Fruit fly (Drosophila melanogaster) whole organism, prepupa: ENCODE results near the gene CG11737.

Experiments used
- Blimp-1 ChIP-seq: fragments of 200-800 bp; sonication (Bioruptor generic); optimal IDR thresholded peaks from 3 replicates; lab custom pipeline; 2017; ENCODE audit warnings: missing biosample characterization, missing genetic modification characterization, mild to moderate bottlenecking, moderate library complexity, missing genetic modification reagents
- CG10631 ChIP-seq: fragments of 200-800 bp; sonication (Bioruptor generic); optimal IDR thresholded peaks from 2 replicates; lab custom pipeline; 2016; ENCODE audit warnings: missing biosample characterization, missing genetic modification characterization
- CG11294 ChIP-seq: fragments of 200-800 bp; sonication (Bioruptor generic); IDR thresholded peaks from 2 replicates; pipeline ENCODE4 v1.3.6; 2022; ENCODE audit warnings: missing biosample characterization, missing genetic modification characterization
- CG11762 ChIP-seq: fragments of 200-800 bp; sonication (Bioruptor generic); optimal IDR thresholded peaks from 3 replicates; lab custom pipeline; 2016; ENCODE audit warnings: missing biosample characterization, missing genetic modification characterization; ENCODE audit not compliant: insufficient read depth
- CG11902 ChIP-seq: fragments of 200-800 bp; sonication (Bioruptor generic); optimal IDR thresholded peaks from 3 replicates; lab custom pipeline; 2016; ENCODE audit warnings: missing biosample characterization, missing genetic modification characterization
- CG15336 ChIP-seq: fragments of 200-800 bp; sonication (Bioruptor generic); IDR thresholded peaks from 2 replicates; pipeline ENCODE4 v1.3.6; 2022; ENCODE audit warnings: missing biosample characterization, missing genetic modification characterization
- CG1621 ChIP-seq: fragments of 200-800 bp; sonication (Bioruptor generic); optimal IDR thresholded peaks from 3 replicates; lab custom pipeline; 2018; ENCODE audit warnings: missing biosample characterization, mild to moderate bottlenecking, missing genetic modification characterization
- CG16779 ChIP-seq: fragments of 200-800 bp; sonication (Bioruptor generic); optimal IDR thresholded peaks from 3 replicates; lab custom pipeline; 2017; ENCODE audit warnings: missing biosample characterization, mild to moderate bottlenecking, missing genetic modification characterization
- CG3032 ChIP-seq: fragments of 200-800 bp; optimal IDR thresholded peaks from 2 replicates; lab custom pipeline; 2019; ENCODE audit warnings: missing biosample characterization, mild to moderate bottlenecking, missing genetic modification characterization, moderate library complexity
- CG31627 ChIP-seq: fragments of 200-800 bp; sonication (Bioruptor generic); optimal IDR thresholded peaks from 3 replicates; lab custom pipeline; 2016; ENCODE audit warnings: missing biosample characterization, missing genetic modification characterization
- CG34406 ChIP-seq: fragments of 200-800 bp; sonication (Bioruptor generic); optimal IDR thresholded peaks from 3 replicates; lab custom pipeline; 2016; ENCODE audit warnings: missing biosample characterization, missing genetic modification characterization
- CG3919 ChIP-seq: fragments of 200-800 bp; sonication (Bioruptor generic); optimal IDR thresholded peaks from 3 replicates; lab custom pipeline; 2016; ENCODE audit warnings: missing biosample characterization, missing genetic modification characterization
- CG4318 ChIP-seq: fragments of 200-800 bp; sonication (Bioruptor generic); optimal IDR thresholded peaks from 3 replicates; lab custom pipeline; 2017; ENCODE audit warnings: missing biosample characterization, mild to moderate bottlenecking, missing genetic modification characterization
- CG6163 ChIP-seq: fragments of 200-800 bp; sonication (Bioruptor generic); IDR thresholded peaks from 3 replicates; pipeline ENCODE4 v1.3.6; 2022; ENCODE audit warnings: missing biosample characterization, missing genetic modification characterization
- CG6792 ChIP-seq: fragments of 200-800 bp; sonication (Bioruptor generic); optimal IDR thresholded peaks from 3 replicates; lab custom pipeline; 2016; ENCODE audit warnings: missing biosample characterization, missing genetic modification characterization
- CG6808 ChIP-seq: fragments of 200-800 bp; sonication (Bioruptor generic); optimal IDR thresholded peaks from 3 replicates; lab custom pipeline; 2017; ENCODE audit warnings: missing biosample characterization, missing genetic modification characterization, mild to moderate bottlenecking, moderate library complexity, missing genetic modification reagents
- CG7368 ChIP-seq: fragments of 200-800 bp; sonication (Bioruptor generic); optimal IDR thresholded peaks from 3 replicates; lab custom pipeline; 2016; ENCODE audit warnings: missing biosample characterization, missing genetic modification characterization
- CG8119 ChIP-seq: fragments of 200-800 bp; sonication (Bioruptor generic); IDR thresholded peaks from 3 replicates; pipeline ENCODE4 v1.3.6; 2022; ENCODE audit warnings: missing biosample characterization, missing genetic modification characterization
- CG8632 ChIP-seq: fragments of 200-800 bp; sonication (Bioruptor generic); optimal IDR thresholded peaks from 3 replicates; lab custom pipeline; 2016; ENCODE audit warnings: missing biosample characterization, missing genetic modification characterization
- CG9139 ChIP-seq: fragments of 200-800 bp; sonication (Bioruptor generic); optimal IDR thresholded peaks from 3 replicates; lab custom pipeline; 2017; ENCODE audit warnings: missing biosample characterization, mild to moderate bottlenecking, missing genetic modification characterization
- Eip75B ChIP-seq: fragments of 200-800 bp; sonication (Bioruptor generic); optimal IDR thresholded peaks from 3 replicates; lab custom pipeline; 2016; ENCODE audit warnings: missing biosample characterization, missing genetic modification characterization
- Eip78C ChIP-seq: fragments of 200-800 bp; sonication (Bioruptor generic); peaks from one replicate; lab custom pipeline; 2016; ENCODE audit warnings: missing biosample characterization, missing genetic modification characterization
- Eip93F ChIP-seq: fragments of 200-800 bp; sonication (Bioruptor generic); optimal IDR thresholded peaks from 2 replicates; lab custom pipeline; 2016; ENCODE audit warnings: missing biosample characterization, mild to moderate bottlenecking, missing genetic modification characterization
- Hr38 ChIP-seq: sonication (Bioruptor generic); optimal IDR thresholded peaks from 2 replicates; lab custom pipeline; 2016; ENCODE audit warnings: missing biosample characterization, missing genetic modification characterization
- Hr39 ChIP-seq: fragments of 200-800 bp; sonication (Bioruptor generic); optimal IDR thresholded peaks from 2 replicates; lab custom pipeline; 2016; ENCODE audit warnings: missing biosample characterization, missing genetic modification characterization
- Hr4 ChIP-seq: fragments of 200-800 bp; sonication (Bioruptor generic); optimal IDR thresholded peaks from 3 replicates; lab custom pipeline; 2016; ENCODE audit warnings: missing biosample characterization, missing genetic modification characterization
- Lpt ChIP-seq: fragments of 200-800 bp; sonication (Bioruptor generic); optimal IDR thresholded peaks from 3 replicates; lab custom pipeline; 2016; ENCODE audit warnings: missing biosample characterization, missing genetic modification characterization
- OdsH ChIP-seq: fragments of 200-800 bp; sonication (Bioruptor generic); optimal IDR thresholded peaks from 3 replicates; lab custom pipeline; 2016; ENCODE audit warnings: missing biosample characterization, missing genetic modification characterization
- Smox ChIP-seq: fragments of 200-800 bp; sonication (Bioruptor generic); optimal IDR thresholded peaks from 3 replicates; lab custom pipeline; 2016; ENCODE audit warnings: missing biosample characterization, missing genetic modification characterization
- Sox102F ChIP-seq: fragments of 200-800 bp; sonication (Bioruptor generic); optimal IDR thresholded peaks from 2 replicates; lab custom pipeline; 2016; ENCODE audit warnings: missing biosample characterization, mild to moderate bottlenecking, missing genetic modification characterization
- Sox14 ChIP-seq: fragments of 200-800 bp; sonication (Bioruptor generic); optimal IDR thresholded peaks from 3 replicates; lab custom pipeline; 2016; ENCODE audit warnings: missing biosample characterization, missing genetic modification characterization
- Sox15 ChIP-seq: fragments of 200-800 bp; sonication (Bioruptor generic); optimal IDR thresholded peaks from 3 replicates; lab custom pipeline; 2016; ENCODE audit warnings: missing biosample characterization, missing genetic modification characterization
- achi ChIP-seq: fragments of 200-800 bp; sonication (Bioruptor generic); optimal IDR thresholded peaks from 3 replicates; lab custom pipeline; 2016; ENCODE audit warnings: missing biosample characterization, missing genetic modification characterization
- acj6 ChIP-seq: fragments of 200-800 bp; sonication (Bioruptor generic); optimal IDR thresholded peaks from 3 replicates; lab custom pipeline; 2016; ENCODE audit warnings: missing biosample characterization, missing genetic modification characterization
- cyc ChIP-seq: fragments of 200-800 bp; sonication (Bioruptor generic); optimal IDR thresholded peaks from 3 replicates; lab custom pipeline; 2016; ENCODE audit warnings: missing biosample characterization, missing genetic modification characterization
- dac ChIP-seq: fragments of 200-800 bp; sonication (Bioruptor generic); optimal IDR thresholded peaks from 2 replicates; lab custom pipeline; 2017; ENCODE audit warnings: missing biosample characterization, mild to moderate bottlenecking, missing genetic modification characterization
- dsx ChIP-seq: fragments of 200-800 bp; optimal IDR thresholded peaks from 3 replicates; lab custom pipeline; 2019; ENCODE audit warnings: missing biosample characterization, mild to moderate bottlenecking, missing genetic modification characterization, moderate library complexity; ENCODE audit not compliant: poor library complexity, severe bottlenecking
- eg ChIP-seq: fragments of 200-800 bp; sonication (Bioruptor generic); IDR thresholded peaks from 3 replicates; pipeline ENCODE4 v1.3.6; 2022; ENCODE audit warnings: missing biosample characterization, missing genetic modification characterization
- esn ChIP-seq: fragments of 200-800 bp; sonication (Bioruptor generic); optimal IDR thresholded peaks from 2 replicates; lab custom pipeline; 2016; ENCODE audit warnings: missing biosample characterization, mild to moderate bottlenecking, missing genetic modification characterization, moderate library complexity
- fd59A ChIP-seq: fragments of 200-800 bp; sonication (Bioruptor generic); optimal IDR thresholded peaks from 2 replicates; lab custom pipeline; 2017; ENCODE audit warnings: missing biosample characterization, mild to moderate bottlenecking, missing genetic modification characterization, missing genetic modification reagents
- fd85E ChIP-seq: fragments of 200-800 bp; sonication (Bioruptor generic); optimal IDR thresholded peaks from 3 replicates; lab custom pipeline; 2016; ENCODE audit warnings: missing biosample characterization, missing genetic modification characterization
- fkh ChIP-seq: fragments of 200-800 bp; sonication (Bioruptor generic); optimal IDR thresholded peaks from 3 replicates; lab custom pipeline; 2017; ENCODE audit warnings: missing biosample characterization, mild to moderate bottlenecking, missing genetic modification characterization, moderate library complexity
- lz ChIP-seq: fragments of 200-800 bp; sonication (Bioruptor generic); optimal IDR thresholded peaks from 3 replicates; lab custom pipeline; 2016; ENCODE audit warnings: missing biosample characterization, missing genetic modification characterization
- pdm3 ChIP-seq: fragments of 200-800 bp; sonication (Bioruptor generic); optimal IDR thresholded peaks from 3 replicates; lab custom pipeline; 2016; ENCODE audit warnings: missing biosample characterization, missing genetic modification characterization
- ss ChIP-seq, 2 experiments: fragments of 200-800 bp; sonication (Bioruptor generic); optimal IDR thresholded peaks; 2 replicates in 1 of 2; 3 replicates in 1 of 2; lab custom pipeline; 2017 to 2018; ENCODE audit warnings: mild to moderate bottlenecking in 2 of 2, missing biosample characterization in 2 of 2, missing genetic modification characterization in 2 of 2, moderate library complexity in 1 of 2
- svp ChIP-seq: fragments of 200-800 bp; sonication (Bioruptor generic); peaks from one replicate; lab custom pipeline; 2016; ENCODE audit warnings: missing biosample characterization, missing genetic modification characterization
- topi ChIP-seq: fragments of 200-800 bp; sonication (Bioruptor generic); optimal IDR thresholded peaks from 3 replicates; lab custom pipeline; 2016; ENCODE audit warnings: missing biosample characterization, missing genetic modification characterization
- vri ChIP-seq: fragments of 200-800 bp; sonication (Bioruptor generic); optimal IDR thresholded peaks from 3 replicates; lab custom pipeline; 2016; ENCODE audit warnings: missing biosample characterization, mild to moderate bottlenecking, missing genetic modification characterization

CG11737 gene

DNA sequence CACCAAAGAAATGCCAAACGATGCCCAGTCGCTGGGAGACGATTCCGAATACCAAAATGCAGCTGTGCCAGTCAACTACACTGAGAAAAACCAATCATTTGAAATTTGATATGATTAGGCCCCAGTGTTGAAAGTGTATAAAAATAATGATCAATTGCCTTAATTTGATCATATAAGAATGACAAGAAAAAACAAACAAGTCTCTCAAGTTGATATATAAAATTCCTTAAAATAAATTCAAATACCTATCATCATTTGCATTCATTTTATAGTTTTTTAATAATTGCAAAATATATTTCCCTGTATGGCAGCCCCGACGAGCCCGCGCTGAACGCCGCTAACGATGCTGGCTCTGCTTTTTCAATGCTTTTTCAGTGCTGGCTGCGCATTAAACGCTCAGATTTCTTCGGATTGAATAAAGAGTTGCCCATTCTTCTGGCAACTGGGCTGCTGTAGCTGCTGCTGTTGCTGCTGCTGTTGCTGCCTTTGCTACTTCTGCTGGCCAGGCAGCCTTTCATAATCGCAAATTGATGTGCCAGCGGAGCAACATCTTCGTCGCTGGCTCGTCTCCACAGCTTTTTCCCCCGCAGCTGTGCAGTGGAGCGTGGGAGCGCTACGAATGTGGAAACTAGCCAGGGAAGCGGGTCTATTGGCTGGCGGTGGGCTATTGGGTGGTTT, 47.8 kb upstream of the CG11737 start (continued):
- TF ChIP-seq CG3919 (GFP tag; lab: Kevin White, UChicago) (peak; percentile 76), CG8632 (GFP tag; lab: Kevin White, UChicago) (peak; percentile 7), CG3032 (peak; percentile 55), OdsH (peak; percentile 66), CG6808 (GFP tag; lab: Kevin White, UChicago) (peak; percentile 14), Smox (GFP tag; lab: Kevin White, UChicago) (peak; percentile 46), fd85E (GFP tag; lab: Kevin White, UChicago) (no peak), CG11294 (GFP tag; lab: Robert Waterston, UW) (no peak), CG16779 (tag; lab: Kevin White, UChicago) (peak; percentile 15)
- TF ChIP-seq, all 60 proteins: peak for 49

DNA sequence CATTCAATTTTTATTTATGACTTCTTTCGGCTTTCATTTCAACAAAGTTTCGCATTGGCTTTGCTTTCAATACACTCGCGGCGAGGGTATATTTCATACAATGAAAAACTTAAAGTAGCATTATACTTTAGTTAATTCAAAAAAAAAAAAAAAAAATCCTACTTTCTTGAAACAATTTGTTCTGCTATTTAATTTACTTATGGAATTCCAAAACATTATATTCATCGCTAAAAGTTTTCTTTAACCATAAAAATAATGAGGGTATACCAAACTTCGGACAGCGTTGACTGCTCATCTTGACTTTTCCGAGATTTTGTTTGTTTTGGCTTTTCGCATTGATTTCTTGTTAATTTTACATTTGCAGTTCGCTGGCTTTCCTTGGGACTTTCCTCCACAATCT, 47.1 kb upstream of the CG11737 start:
- peak; percentile 50 for TF ChIP-seq Lpt (GFP tag; lab: Kevin White, UChicago)
- peak; percentile 88 for TF ChIP-seq CG15336 (GFP tag; lab: Robert Waterston, UW)
- TF ChIP-seq topi (GFP tag; lab: Kevin White, UChicago): peak; percentile 53
- TF ChIP-seq CG34406 (GFP tag; lab: Kevin White, UChicago): peak; percentile 59
- peak; percentile 28 for TF ChIP-seq CG6792
- no peak for TF ChIP-seq Sox15 (GFP tag; lab: Kevin White, UChicago)
- TF ChIP-seq CG8119 (GFP tag; lab: Robert Waterston, UW): peak; percentile 83
- peak; percentile 45 for TF ChIP-seq dsx
- no peak for TF ChIP-seq Eip93F
- peak; percentile 56 for TF ChIP-seq esn
- peak; percentile 36; the same call in 1 of the 2 replicates for TF ChIP-seq CG11294 (GFP tag; lab: Robert Waterston, UW)
- peak; percentile 30 for TF ChIP-seq Sox102F (GFP tag; lab: Kevin White, UChicago)
- TF ChIP-seq Hr38 (GFP tag; lab: Kevin White, UChicago): no peak
- peak; percentile 83 for TF ChIP-seq Hr4 (GFP tag; lab: Kevin White, UChicago)
- TF ChIP-seq CG1621 (tag; lab: Kevin White, UChicago): no peak
- peak; percentile 12 for TF ChIP-seq CG7368
- TF ChIP-seq OdsH: peak; percentile 75
- TF ChIP-seq CG10631 (GFP tag; lab: Kevin White, UChicago): peak; percentile 53
- peak; percentile 68 for TF ChIP-seq Sox14 (GFP tag; lab: Kevin White, UChicago)
- TF ChIP-seq dac: peak; percentile 73
- TF ChIP-seq fkh: no peak
- peak; percentile 68 for TF ChIP-seq CG4318 (GFP tag; lab: Kevin White, UChicago)
- peak; percentile 52 for TF ChIP-seq acj6 (GFP tag; lab: Kevin White, UChicago)
- TF ChIP-seq CG11762 (GFP tag; lab: Kevin White, UChicago): peak; percentile 29
- TF ChIP-seq Smox (GFP tag; lab: Kevin White, UChicago): peak; percentile 51
- no peak for TF ChIP-seq fd59A (GFP tag; lab: Kevin White, UChicago)
- peak; percentile 50 for TF ChIP-seq cyc (GFP tag; lab: Kevin White, UChicago)
- no peak for TF ChIP-seq Blimp-1 (GFP tag; lab: Kevin White, UChicago)
- TF ChIP-seq Eip75B: peak; percentile 19
- peak; percentile 88 for TF ChIP-seq svp (GFP tag; lab: Kevin White, UChicago)
- TF ChIP-seq pdm3: peak; percentile 63
- peak; percentile 48 for TF ChIP-seq Hr39 (GFP tag; lab: Kevin White, UChicago)
- peak; percentile 8 for TF ChIP-seq vri (GFP tag; lab: Kevin White, UChicago)
- no peak for TF ChIP-seq CG9139 (GFP tag; lab: Kevin White, UChicago)
- peak; percentile 35 for TF ChIP-seq CG3919 (GFP tag; lab: Kevin White, UChicago)
- TF ChIP-seq fd85E (GFP tag; lab: Kevin White, UChicago): no peak
- TF ChIP-seq eg (GFP tag; lab: Robert Waterston, UW): peak; percentile 63; the same call in 2 of the 3 replicates
- TF ChIP-seq Eip78C: peak; percentile 92
- no peak for TF ChIP-seq CG11902 (GFP tag; lab: Kevin White, UChicago)
- peak; percentile 54 for TF ChIP-seq lz (GFP tag; lab: Kevin White, UChicago)
- peak; percentile 54 for TF ChIP-seq CG31627 (GFP tag; lab: Kevin White, UChicago)
- peak; percentile 40; the same call in 1 of the 3 replicates for TF ChIP-seq CG6163 (GFP tag; lab: Robert Waterston, UW)
- peak; percentile 62 for TF ChIP-seq achi
- no peak for TF ChIP-seq ss (GFP tag; optimal IDR thresholded peaks at IDR 0.05; lab: Kevin White, UChicago)
